Worm (Caenorhabditis elegans) whole organism, mixed stage, embryonic: ENCODE measurements around the gene cfap-36.

Experiments
- M03D4.4 ChIP-seq: sonication (generic microtip); optimal IDR thresholded peaks from 2 replicates; lab custom pipeline; 2017; ENCODE audit warnings: mild to moderate bottlenecking, missing genetic modification characterization, missing compliant biosample characterization
- bed-3 ChIP-seq: fragments of 200-800 bp; sonication (Bioruptor generic); optimal IDR thresholded peaks from 3 replicates; lab custom pipeline; 2018; ENCODE audit warnings: mild to moderate bottlenecking, missing genetic modification characterization, moderate library complexity, missing compliant biosample characterization
- blmp-1 ChIP-seq: fragments of 150-350 bp; optimal IDR thresholded peaks from 2 replicates; lab custom pipeline; 2014; ENCODE audit warnings: missing biosample characterization, missing genetic modification characterization
- ceh-39 ChIP-seq: fragments of 150-350 bp; optimal IDR thresholded peaks from 2 replicates; lab custom pipeline; 2014; ENCODE audit warnings: missing biosample characterization, missing genetic modification characterization
- ceh-43 ChIP-seq: fragments of 200-800 bp; sonication (Bioruptor generic); optimal IDR thresholded peaks from 2 replicates; lab custom pipeline; 2018; ENCODE audit warnings: mild to moderate bottlenecking, missing genetic modification characterization, moderate library complexity, missing compliant biosample characterization
- ces-1 ChIP-seq: fragments of 150-350 bp; optimal IDR thresholded peaks from 2 replicates; lab custom pipeline; 2014; ENCODE audit warnings: missing biosample characterization, missing genetic modification reagents, missing genetic modification characterization
- cnd-1 ChIP-seq: fragments of 200-800 bp; sonication (Bioruptor generic); optimal IDR thresholded peaks from 2 replicates; lab custom pipeline; 2018; ENCODE audit warnings: mild to moderate bottlenecking, missing genetic modification characterization, missing compliant biosample characterization
- drap-1 ChIP-seq: fragments of 200-800 bp; sonication (Bioruptor generic); optimal IDR thresholded peaks from 3 replicates; lab custom pipeline; 2018; ENCODE audit warnings: mild to moderate bottlenecking, missing genetic modification characterization, missing compliant biosample characterization
- elt-1 ChIP-seq: sonication (generic microtip); optimal IDR thresholded peaks from 2 replicates; lab custom pipeline; 2017; ENCODE audit warnings: missing genetic modification characterization, mild to moderate bottlenecking, missing compliant biosample characterization, antibody characterized with exemption, moderate library complexity, borderline replicate concordance; ENCODE audit not compliant: insufficient read depth
- elt-3 ChIP-seq: fragments of 150-350 bp; optimal IDR thresholded peaks from 2 replicates; lab custom pipeline; 2014; ENCODE audit warnings: missing biosample characterization, missing genetic modification characterization
- ham-2 ChIP-seq: fragments of 200-800 bp; sonication (Bioruptor generic); optimal IDR thresholded peaks from 2 replicates; lab custom pipeline; 2018; ENCODE audit warnings: mild to moderate bottlenecking, missing genetic modification characterization, missing compliant biosample characterization
- hlh-1 ChIP-seq: fragments of 150-350 bp; optimal IDR thresholded peaks from 2 replicates; lab custom pipeline; 2014; ENCODE audit warnings: missing biosample characterization, missing genetic modification reagents, missing genetic modification characterization
- lin-13 ChIP-seq: fragments of 150-350 bp; optimal IDR thresholded peaks from 2 replicates; lab custom pipeline; 2014; ENCODE audit warnings: missing biosample characterization, missing genetic modification characterization
- lsy-2 ChIP-seq: fragments of 150-350 bp; optimal IDR thresholded peaks from 2 replicates; lab custom pipeline; 2014; ENCODE audit warnings: missing biosample characterization, missing genetic modification characterization
- mab-5 ChIP-seq: fragments of 150-350 bp; optimal IDR thresholded peaks from 2 replicates; lab custom pipeline; 2014; ENCODE audit warnings: missing biosample characterization, missing genetic modification characterization
- mep-1 ChIP-seq: fragments of 150-350 bp; optimal IDR thresholded peaks from 2 replicates; lab custom pipeline; 2017; ENCODE audit warnings: missing biosample characterization, missing genetic modification reagents, missing genetic modification characterization, inconsistent platforms
- mls-2 ChIP-seq: sonication (generic microtip); optimal IDR thresholded peaks from 2 replicates; lab custom pipeline; 2016; ENCODE audit warnings: mild to moderate bottlenecking, missing genetic modification characterization, moderate library complexity, missing compliant biosample characterization
- nhr-12 ChIP-seq: fragments of 150-350 bp; optimal IDR thresholded peaks from 2 replicates; lab custom pipeline; 2014; ENCODE audit warnings: missing biosample characterization, missing genetic modification characterization
- nhr-2 ChIP-seq: fragments of 150-350 bp; optimal IDR thresholded peaks from 2 replicates; lab custom pipeline; 2014; ENCODE audit warnings: missing biosample characterization, missing genetic modification characterization
- nhr-28 ChIP-seq: fragments of 150-350 bp; optimal IDR thresholded peaks from 2 replicates; lab custom pipeline; 2014; ENCODE audit warnings: missing biosample characterization, missing genetic modification characterization
- nhr-76 ChIP-seq: sonication (generic microtip); optimal IDR thresholded peaks from 2 replicates; lab custom pipeline; 2017; ENCODE audit warnings: missing biosample characterization, missing genetic modification characterization
- pha-4 ChIP-seq: fragments of 150-350 bp; optimal IDR thresholded peaks from 2 replicates; lab custom pipeline; 2018; ENCODE audit warnings: missing biosample characterization, missing genetic modification reagents, missing genetic modification characterization
- sem-2 ChIP-seq: fragments of 200-800 bp; sonication (Bioruptor generic); optimal IDR thresholded peaks from 2 replicates; lab custom pipeline; 2018; ENCODE audit warnings: mild to moderate bottlenecking, missing genetic modification characterization, missing compliant biosample characterization
- snpc-4 ChIP-seq: fragments of 150-350 bp; optimal IDR thresholded peaks from 2 replicates; lab custom pipeline; 2014; ENCODE audit warnings: missing biosample characterization, missing genetic modification characterization
- sptf-1 ChIP-seq: sonication (generic microtip); optimal IDR thresholded peaks from 2 replicates; lab custom pipeline; 2017; ENCODE audit warnings: mild to moderate bottlenecking, missing genetic modification characterization, moderate library complexity, missing compliant biosample characterization
- tbx-8 ChIP-seq: fragments of 200-800 bp; sonication (Bioruptor generic); optimal IDR thresholded peaks from 2 replicates; lab custom pipeline; 2018; ENCODE audit warnings: mild to moderate bottlenecking, missing genetic modification characterization, moderate library complexity, missing compliant biosample characterization
- unc-120 ChIP-seq: sonication (generic microtip); optimal IDR thresholded peaks from 2 replicates; lab custom pipeline; 2017; ENCODE audit warnings: missing genetic modification characterization, missing compliant biosample characterization; ENCODE audit not compliant: poor library complexity, severe bottlenecking
- unc-39 ChIP-seq: fragments of 150-350 bp; optimal IDR thresholded peaks from 2 replicates; lab custom pipeline; 2014; ENCODE audit warnings: missing biosample characterization, missing genetic modification characterization
- unc-62 ChIP-seq: fragments of 150-350 bp; optimal IDR thresholded peaks from 2 replicates; lab custom pipeline; 2014; ENCODE audit warnings: missing biosample characterization, missing genetic modification reagents, missing genetic modification characterization
- zip-8 ChIP-seq: fragments of 150-350 bp; optimal IDR thresholded peaks from 2 replicates; lab custom pipeline; 2014; ENCODE audit warnings: missing biosample characterization, missing genetic modification characterization
- ztf-11 ChIP-seq: fragments of 150-350 bp; optimal IDR thresholded peaks from 2 replicates; lab custom pipeline; 2014; ENCODE audit warnings: missing biosample characterization, missing genetic modification characterization

Gene cfap-36

DNA sequence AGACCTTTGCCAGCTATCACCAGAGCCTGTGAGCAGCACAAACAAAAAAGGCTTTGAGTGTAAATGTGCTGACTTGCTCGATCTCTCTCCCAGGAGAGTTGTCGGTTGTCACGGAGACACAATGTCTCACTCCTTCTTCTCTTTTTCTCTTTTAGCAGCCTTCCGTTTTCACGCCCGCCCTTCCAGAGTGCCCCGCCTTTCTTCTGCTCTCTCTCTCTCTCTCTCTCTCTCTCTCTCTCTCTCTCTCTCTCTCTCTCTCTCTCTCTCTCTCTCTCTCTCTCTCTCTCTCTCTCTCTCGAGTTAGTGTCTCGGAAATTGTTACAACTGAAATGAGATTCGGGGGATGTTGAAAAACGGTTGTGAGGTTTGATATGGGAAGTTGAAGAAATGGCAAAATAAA lies 1.4 kb upstream of the cfap-36 start:
- TF ChIP-seq ham-2 (GFP tag; lab: Kevin White, UChicago) (no peak), M03D4.4 (tag; lab: Kevin White, UChicago) (peak; percentile 5), sem-2 (GFP tag; lab: Kevin White, UChicago) (no peak)

DNA sequence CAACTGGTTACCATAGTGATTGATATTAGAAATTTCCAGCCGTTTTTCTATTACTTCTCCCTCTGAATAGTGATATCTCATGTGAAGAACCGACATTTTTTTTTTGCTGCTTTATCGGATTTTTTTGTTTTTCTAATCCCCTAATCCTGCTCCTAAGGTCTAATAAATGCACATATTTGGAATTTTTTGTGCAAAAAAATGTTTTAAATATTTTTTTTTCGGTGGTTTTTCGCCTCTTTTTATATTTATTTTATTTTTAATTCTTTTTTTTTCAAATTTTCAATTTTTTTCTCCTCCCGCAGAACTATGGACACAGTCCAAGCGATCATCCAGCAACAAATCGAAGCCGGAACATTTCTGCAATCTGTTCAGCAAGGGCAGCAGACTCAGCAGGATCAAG lies 5.3 kb downstream of the cfap-36 start, which contains the start of gene Y108G3AL.2:
TSS of gene Y108G3AL.2 (plus strand) at position 301 of the 400 bp plus-strand sequence.
- TF ChIP-seq cnd-1 (tag; lab: Kevin White, UChicago) = no peak
- TF ChIP-seq M03D4.4 (tag; lab: Kevin White, UChicago) = no peak
- TF ChIP-seq nhr-76 (tag; lab: Kevin White, UChicago) = no peak

DNA sequence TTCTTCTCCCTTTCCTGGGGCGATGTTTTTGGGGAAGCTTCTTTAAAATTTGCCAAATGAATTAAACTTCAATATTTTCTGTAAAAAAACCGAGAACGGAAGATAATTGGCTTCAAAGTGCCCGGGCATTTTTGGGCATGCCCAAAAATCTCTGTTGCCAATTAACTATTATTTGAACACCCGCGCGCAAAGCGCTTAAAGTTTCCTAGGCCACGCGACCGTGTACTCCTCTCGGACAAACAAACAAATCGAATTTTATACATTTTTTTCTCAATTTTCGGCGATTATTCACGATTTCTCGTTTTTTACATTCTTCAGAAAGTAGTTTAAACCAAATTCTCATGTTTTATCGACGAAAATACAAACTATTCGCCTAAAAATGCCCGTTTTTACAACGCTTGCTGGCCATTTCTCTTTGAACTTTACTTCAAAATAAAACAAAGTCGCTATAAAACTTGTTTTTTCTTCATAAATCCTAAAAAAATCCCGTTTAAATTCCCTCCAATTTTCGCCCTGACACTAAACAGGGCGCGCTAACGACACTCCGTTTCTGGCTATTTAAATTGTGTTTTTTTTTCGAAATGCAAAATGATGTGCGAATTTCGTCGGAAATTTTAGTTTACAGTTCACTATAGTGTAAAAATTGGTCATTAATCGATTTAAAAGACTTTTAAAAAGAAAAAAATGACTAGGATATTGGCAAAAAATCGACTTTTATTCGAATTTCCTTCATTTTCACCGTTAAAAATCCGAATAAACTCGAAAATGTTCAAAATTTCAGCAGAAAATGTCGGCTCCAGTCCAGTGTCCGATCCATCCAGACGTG lies 15.8 kb downstream of the cfap-36 start, which contains the start of gene ttb-1:
TSS of gene ttb-1 (plus strand) at position 776 of the 826 bp plus-strand sequence.
- TF ChIP-seq ham-2 (GFP tag; lab: Kevin White, UChicago) (peak; percentile 12), elt-3 (tag; lab: Kevin White, UChicago) (no peak), ces-1 (GFP tag; lab: Kevin White, UChicago) (peak; percentile 20), lsy-2 (peak; percentile 11), mab-5 (tag; lab: Kevin White, UChicago) (no peak)
- TF ChIP-seq, all 35 proteins: peak for 3

DNA sequence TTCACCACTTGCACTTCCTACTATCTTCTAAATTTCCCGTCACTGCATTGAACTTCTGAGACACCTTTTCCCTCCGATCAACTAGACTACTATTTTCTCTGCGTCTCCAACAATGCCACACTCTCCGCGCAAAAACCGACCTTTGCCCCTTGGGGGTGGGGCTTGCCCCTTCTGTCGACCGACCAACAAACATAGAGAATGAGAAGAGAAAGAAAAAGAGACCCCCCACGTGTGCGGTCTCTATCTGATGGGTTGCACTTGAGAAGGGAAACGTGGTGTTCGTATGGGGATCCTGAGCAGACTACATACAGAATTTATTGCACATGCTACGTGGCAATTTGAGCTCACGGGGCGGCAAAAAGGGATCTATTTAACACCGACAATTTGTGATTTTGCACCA lies 16.8 kb downstream of the cfap-36 start:
- TF ChIP-seq unc-39 (tag; lab: Kevin White, UChicago) (no peak), ces-1 (GFP tag; lab: Kevin White, UChicago) (no peak), M03D4.4 (tag; lab: Kevin White, UChicago) (peak; percentile 50), unc-62 (GFP tag; lab: Kevin White, UChicago) (peak; percentile 43), sptf-1 (tag; lab: Kevin White, UChicago) (peak; percentile 53), ztf-11 (no peak), unc-120 (tag; lab: Kevin White, UChicago) (peak; percentile 89), nhr-76 (tag; lab: Kevin White, UChicago) (no peak), bed-3 (no peak), ceh-43 (GFP tag; lab: Kevin White, UChicago) (no peak), blmp-1 (tag; lab: Kevin White, UChicago) (no peak), hlh-1 (tag; lab: Kevin White, UChicago) (peak; percentile 61), mab-5 (tag; lab: Kevin White, UChicago) (no peak), ceh-39 (tag; lab: Kevin White, UChicago) (no peak), nhr-28 (no peak), snpc-4 (tag; lab: Kevin White, UChicago) (no peak), cnd-1 (tag; lab: Kevin White, UChicago) (peak; percentile 19), elt-1 (tag; lab: Kevin White, UChicago) (no peak), lsy-2 (no peak), nhr-12 (tag; lab: Kevin White, UChicago) (no peak), mep-1 (tag; lab: Kevin White, UChicago) (peak; percentile 55), tbx-8 (GFP tag; lab: Kevin White, UChicago) (no peak), nhr-2 (tag; lab: Kevin White, UChicago) (peak; percentile 72), pha-4 (tag; lab: Kevin White, UChicago) (no peak), drap-1 (GFP tag; lab: Kevin White, UChicago) (peak; percentile 26), mls-2 (tag; lab: Kevin White, UChicago) (peak; percentile 28), elt-3 (tag; lab: Kevin White, UChicago) (no peak), zip-8 (no peak)

DNA sequence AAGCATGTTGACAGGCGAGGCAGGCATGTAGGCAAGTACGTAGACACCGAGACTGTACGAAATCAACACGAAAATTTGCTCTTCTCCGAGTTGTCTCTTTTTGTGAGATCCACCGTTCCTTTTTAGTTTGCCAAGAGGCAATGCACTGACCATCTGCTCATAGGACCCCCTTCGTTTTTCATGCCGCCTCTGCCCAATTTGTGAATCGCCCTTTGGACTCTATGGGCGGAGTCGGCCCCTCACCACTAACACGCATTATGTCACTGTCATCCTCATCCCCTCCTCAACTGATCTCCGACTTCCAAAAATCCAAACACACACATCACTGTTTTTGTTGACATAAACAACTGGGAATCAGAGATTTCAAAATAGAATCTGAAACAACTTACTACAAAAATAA lies 18.1 kb downstream of the cfap-36 start:
- TF ChIP-seq ztf-11 = peak; percentile 6
- no peak for TF ChIP-seq ceh-43 (GFP tag; lab: Kevin White, UChicago)
- no peak for TF ChIP-seq mab-5 (tag; lab: Kevin White, UChicago)
- TF ChIP-seq ceh-39 (tag; lab: Kevin White, UChicago) = no peak
- no peak for TF ChIP-seq pha-4 (tag; lab: Kevin White, UChicago)
- no peak for TF ChIP-seq nhr-2 (tag; lab: Kevin White, UChicago)
- TF ChIP-seq cnd-1 (tag; lab: Kevin White, UChicago) = peak; percentile 84
- no peak for TF ChIP-seq lin-13 (tag; lab: Kevin White, UChicago)
- TF ChIP-seq, all 35 proteins: peak for 2
